Fruit fly (Drosophila melanogaster): ENCODE measurements around the gene IleRS-m.

Gene IleRS-m

DNA sequence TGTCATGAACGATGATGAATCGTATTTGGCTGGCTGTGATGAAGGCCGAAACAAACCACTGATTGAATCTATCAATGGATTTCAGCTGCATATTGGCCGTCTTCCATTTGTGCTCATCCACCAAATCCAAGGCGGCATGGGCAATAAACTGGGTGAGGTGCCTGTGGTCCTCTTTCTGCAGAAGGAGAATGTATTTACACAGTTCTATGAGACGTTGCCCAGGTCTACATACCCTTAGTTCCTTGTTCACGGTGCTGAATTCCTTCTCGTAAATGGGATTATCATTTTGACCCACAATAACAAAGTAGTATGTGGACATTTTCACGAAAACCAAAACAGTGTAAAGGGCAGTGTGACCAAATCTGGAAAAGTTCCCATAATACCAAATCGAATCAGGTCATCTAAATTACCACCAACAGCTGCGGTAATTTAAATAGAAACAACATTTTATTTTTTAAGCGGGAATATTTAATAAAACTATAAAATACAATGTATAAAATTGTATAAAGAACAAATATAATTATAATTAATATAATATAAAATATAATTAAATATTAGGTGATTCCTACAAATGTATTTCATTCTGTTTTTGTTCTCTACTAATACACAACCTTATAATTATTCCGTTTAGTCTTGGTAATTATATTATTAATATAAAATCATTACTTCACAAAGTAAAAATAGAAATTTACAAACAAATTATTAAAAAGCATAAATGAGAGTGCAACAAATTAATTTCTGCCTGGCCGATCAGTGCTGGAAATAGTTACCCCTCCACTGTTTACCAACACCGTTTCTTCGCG lies 31.4 kb downstream of the IleRS-m start, which contains the start of the genes Trs20 and elg1:
Trs20 (minus strand) TSS at position 369 of the 803 bp plus-strand sequence.
elg1 (plus strand) TSS at position 765 of the 803 bp plus-strand sequence.
- peak; percentile 81 for TF ChIP-seq CG12768 (GFP tag; optimal IDR thresholded peaks at IDR 0.05)
- TF ChIP-seq tj (GFP tag; optimal IDR thresholded peaks at IDR 0.05): peak; percentile 37
- TF ChIP-seq CG7101 (tag; optimal IDR thresholded peaks at IDR 0.05): peak; percentile 79
- TF ChIP-seq CG33017 (tag; optimal IDR thresholded peaks at IDR 0.05): peak; percentile 72
- peak; percentile 82 for TF ChIP-seq Crg-1 (GFP tag; optimal IDR thresholded peaks at IDR 0.05)
- peak; percentile 81 for TF ChIP-seq pad (GFP tag; optimal IDR thresholded peaks at IDR 0.05)
- TF ChIP-seq CG14711 (tag; optimal IDR thresholded peaks at IDR 0.05): peak; percentile 71
- TF ChIP-seq kay (GFP tag; ENCODE audit: borderline replicate concordance): no peak
- TF ChIP-seq cic (GFP tag; optimal IDR thresholded peaks at IDR 0.05): peak; percentile 24
- TF ChIP-seq CG1620 (GFP tag; optimal IDR thresholded peaks at IDR 0.05): peak; percentile 38
- peak; percentile 67 for TF ChIP-seq CG11617 (GFP tag; optimal IDR thresholded peaks at IDR 0.05)
- TF ChIP-seq CG5204 (GFP tag; optimal IDR thresholded peaks at IDR 0.05): no peak
- no peak for TF ChIP-seq Clk (GFP tag; optimal IDR thresholded peaks at IDR 0.05)
- TF ChIP-seq cnc (optimal IDR thresholded peaks at IDR 0.05): no peak
- TF ChIP-seq ovo (GFP tag; optimal IDR thresholded peaks at IDR 0.05): peak; percentile 58
- no peak for TF ChIP-seq Hr96 (GFP tag; optimal IDR thresholded peaks at IDR 0.05)
- no peak for TF ChIP-seq toe (GFP tag; optimal IDR thresholded peaks at IDR 0.05)
- no peak for TF ChIP-seq bab1 (GFP tag; optimal IDR thresholded peaks at IDR 0.05)
- TF ChIP-seq CG7045 (GFP tag; optimal IDR thresholded peaks at IDR 0.05): peak; percentile 56
- TF ChIP-seq Mnt (GFP tag; optimal IDR thresholded peaks at IDR 0.05): peak; percentile 73

DNA sequence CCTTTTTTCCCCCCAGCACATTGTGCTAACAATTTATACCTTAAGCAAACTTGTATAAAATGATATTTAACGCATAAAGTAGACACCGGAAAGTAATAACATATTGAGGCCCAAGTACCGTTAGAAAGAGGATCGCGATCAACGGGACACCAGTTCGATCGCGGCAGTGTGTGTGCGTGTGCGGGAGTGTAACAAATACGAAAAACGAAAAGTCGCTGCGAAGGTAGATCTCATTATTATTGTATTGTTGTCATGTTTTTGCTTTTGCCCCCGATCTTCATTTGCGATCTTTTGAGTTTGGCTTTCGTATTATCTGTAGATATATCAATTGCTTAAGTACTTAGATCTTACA lies 32.0 kb downstream of the IleRS-m start:
- no peak for TF ChIP-seq kay (GFP tag; ENCODE audit: borderline replicate concordance)
- no peak for TF ChIP-seq bab1 (GFP tag; optimal IDR thresholded peaks at IDR 0.05)
- TF ChIP-seq CG7101 (tag; optimal IDR thresholded peaks at IDR 0.05): no peak
- no peak for TF ChIP-seq CG5204 (GFP tag; optimal IDR thresholded peaks at IDR 0.05)
- no peak for TF ChIP-seq tj (GFP tag; optimal IDR thresholded peaks at IDR 0.05)
- no peak for TF ChIP-seq CG7045 (GFP tag; optimal IDR thresholded peaks at IDR 0.05)
- no peak for TF ChIP-seq CG14711 (tag; optimal IDR thresholded peaks at IDR 0.05)
- no peak for TF ChIP-seq cic (GFP tag; optimal IDR thresholded peaks at IDR 0.05)
- TF ChIP-seq CG33017 (tag; optimal IDR thresholded peaks at IDR 0.05): no peak
- no peak for TF ChIP-seq CG1620 (GFP tag; optimal IDR thresholded peaks at IDR 0.05)

DNA sequence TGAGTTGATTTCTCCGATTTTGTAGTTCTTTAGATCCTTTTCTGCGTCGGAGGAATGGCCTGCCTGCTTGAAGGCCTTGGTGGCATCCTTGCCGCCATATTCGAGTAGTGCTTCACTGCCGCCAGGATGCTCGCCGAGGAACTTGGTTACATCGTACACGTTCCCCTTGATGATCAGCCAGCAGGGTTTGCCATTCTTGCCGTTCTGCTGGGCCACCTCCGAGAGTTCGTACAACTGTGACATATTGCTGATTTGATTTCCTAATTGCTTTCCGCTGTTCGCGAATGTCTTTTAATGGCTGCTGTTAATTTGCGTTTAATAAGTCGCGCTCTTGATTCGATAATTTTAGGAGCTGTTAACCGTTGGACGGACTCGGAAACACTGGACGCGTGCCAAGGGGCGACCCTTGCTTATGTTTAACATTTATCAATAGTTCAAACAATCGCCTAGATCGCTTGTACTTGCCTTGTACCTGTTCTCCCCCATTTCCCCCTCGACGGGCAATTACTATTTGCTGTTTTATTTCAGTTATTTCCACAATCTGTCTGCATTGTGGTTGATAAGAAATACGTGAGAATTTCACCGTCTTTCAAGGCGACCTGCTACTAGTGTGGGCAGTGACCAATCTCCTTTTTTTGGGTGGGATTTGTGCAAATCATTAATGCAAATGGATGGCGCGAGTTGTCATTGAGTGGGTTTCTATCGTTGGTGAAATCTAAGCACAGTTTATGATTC lies 36.9 kb downstream of the IleRS-m start:
- TF ChIP-seq cic (GFP tag; optimal IDR thresholded peaks at IDR 0.05): peak; percentile 41
- no peak for TF ChIP-seq CG7045 (GFP tag; optimal IDR thresholded peaks at IDR 0.05)

DNA sequence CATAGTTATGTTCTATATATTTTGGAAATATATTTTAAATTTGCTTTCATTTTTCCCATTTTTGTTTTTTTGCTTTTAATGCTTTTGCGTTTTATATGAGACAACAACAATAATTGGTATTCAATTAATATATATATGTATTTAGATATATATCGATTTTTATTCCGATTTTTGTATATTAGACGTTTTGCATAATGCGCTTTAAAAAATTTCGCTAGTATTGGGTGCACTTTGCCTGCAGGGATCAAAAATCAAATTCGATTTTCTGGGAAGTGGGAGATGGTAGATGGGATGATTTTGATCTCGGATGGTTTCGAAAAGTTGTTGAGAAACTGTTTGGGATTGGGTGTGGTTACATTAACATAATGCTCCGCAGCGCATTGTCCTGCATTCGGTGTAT lies 37.7 kb downstream of the IleRS-m start, which contains the start of gene CG5157:
CG5157 (minus strand) TSS at position 101 of the 400 bp plus-strand sequence.
- TF ChIP-seq ovo (GFP tag; optimal IDR thresholded peaks at IDR 0.05) (no peak), CG7045 (GFP tag; optimal IDR thresholded peaks at IDR 0.05) (no peak), CG5204 (GFP tag; optimal IDR thresholded peaks at IDR 0.05) (no peak), CG7101 (tag; optimal IDR thresholded peaks at IDR 0.05) (no peak), CG12768 (GFP tag; optimal IDR thresholded peaks at IDR 0.05) (no peak), CG33017 (tag; optimal IDR thresholded peaks at IDR 0.05) (no peak), pad (GFP tag; optimal IDR thresholded peaks at IDR 0.05) (no peak), CG1620 (GFP tag; optimal IDR thresholded peaks at IDR 0.05) (no peak)

DNA sequence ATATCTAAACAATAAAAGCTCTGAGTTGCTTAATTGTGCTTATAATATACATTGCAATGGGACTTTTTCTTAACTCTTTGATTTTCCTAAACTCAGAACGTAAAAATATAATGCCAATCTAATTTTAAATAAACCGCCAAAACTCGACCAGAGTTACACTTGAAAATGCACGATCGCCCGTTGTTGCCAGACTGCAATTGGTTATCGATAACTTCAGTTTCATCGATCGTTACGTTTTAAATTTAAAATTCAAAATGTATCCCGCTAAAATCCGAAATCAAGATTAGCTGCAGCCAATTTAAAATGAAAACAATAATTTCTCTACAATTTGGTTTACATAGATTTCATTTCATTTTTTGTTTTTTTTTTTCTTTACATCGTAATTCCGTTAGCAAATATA lies 39.1 kb downstream of the IleRS-m start:
- TF ChIP-seq bab1 (GFP tag; optimal IDR thresholded peaks at IDR 0.05) (peak; percentile 41), pad (GFP tag; optimal IDR thresholded peaks at IDR 0.05) (no peak), Clk (GFP tag; optimal IDR thresholded peaks at IDR 0.05) (no peak), CG14711 (tag; optimal IDR thresholded peaks at IDR 0.05) (peak; percentile 98), CG5204 (GFP tag; optimal IDR thresholded peaks at IDR 0.05) (no peak), CG7101 (tag; optimal IDR thresholded peaks at IDR 0.05) (no peak)

DNA sequence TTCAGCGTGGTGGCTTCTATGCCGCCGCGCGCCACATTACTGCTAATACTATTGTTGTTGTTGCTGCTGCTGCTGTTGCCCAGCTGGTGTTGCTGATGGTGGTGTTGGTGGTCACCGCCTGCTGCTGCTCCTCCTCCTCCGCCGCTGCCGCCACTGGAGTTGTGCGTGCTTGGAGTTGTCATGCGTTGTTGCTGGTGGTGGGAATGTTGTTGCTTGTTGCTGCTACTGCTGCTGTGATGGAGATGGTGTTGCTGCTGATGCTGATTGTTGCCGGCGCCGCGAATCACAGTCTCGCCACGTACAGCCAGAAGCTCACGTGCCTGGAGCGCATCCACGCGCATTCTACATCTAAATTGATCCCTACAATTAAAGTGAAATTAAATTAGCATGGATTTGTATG lies 41.5 kb downstream of the IleRS-m start:
- TF ChIP-seq kay (GFP tag; ENCODE audit: borderline replicate concordance) (no peak), tj (GFP tag; optimal IDR thresholded peaks at IDR 0.05) (no peak), cnc (optimal IDR thresholded peaks at IDR 0.05) (no peak), Crg-1 (GFP tag; optimal IDR thresholded peaks at IDR 0.05) (no peak), cic (GFP tag; optimal IDR thresholded peaks at IDR 0.05) (no peak), CG12768 (GFP tag; optimal IDR thresholded peaks at IDR 0.05) (no peak)
